Worm (Caenorhabditis elegans): Measurements from ENCODE around the gene aqp-10.

- TF ChIP-seq snpc-4 (tag; optimal IDR thresholded peaks at IDR 0.05): no peak
- TF ChIP-seq pqm-1 (tag; optimal IDR thresholded peaks at IDR 0.05): peak; percentile 27
- TF ChIP-seq unc-62 (GFP tag; optimal IDR thresholded peaks at IDR 0.05 in 1 of 2): peak in 1 of 2 experiments; percentile 87
- TF ChIP-seq unc-62 (tag; optimal IDR thresholded peaks at IDR 0.05): no peak
- TF ChIP-seq Y5F2A.4 (GFP tag; optimal IDR thresholded peaks at IDR 0.05): no peak
- no peak for TF ChIP-seq unc-130 (GFP tag; optimal IDR thresholded peaks at IDR 0.05)
- TF ChIP-seq lin-39 (tag; optimal IDR thresholded peaks at IDR 0.05): no peak
- no peak for TF ChIP-seq saeg-2 (GFP tag; IDR thresholded peaks at IDR 0.05)
Observed at ce11 chrII:9781842-9782241, 12.2 kb upstream of the aqp-10 start, which contains the start of gene cyp-13A1.
